Worm (Caenorhabditis elegans) whole organism, L1 larva: ENCODE data around the gene dod-24.

Source experiments
- C04F5.9 ChIP-seq: sonication (generic microtip); optimal IDR thresholded peaks from 2 replicates; lab custom pipeline; 2016; ENCODE audit warnings: missing genetic modification characterization, missing compliant biosample characterization
- blmp-1 ChIP-seq: fragments of 150-350 bp; optimal IDR thresholded peaks from 2 replicates; lab custom pipeline; 2014; ENCODE audit warnings: missing biosample characterization, missing genetic modification characterization
- lin-13 ChIP-seq: fragments of 150-350 bp; optimal IDR thresholded peaks from 2 replicates; lab custom pipeline; 2014; ENCODE audit warnings: missing biosample characterization, missing genetic modification reagents, missing genetic modification characterization
- nhr-12 ChIP-seq: sonication (generic microtip); optimal IDR thresholded peaks from 2 replicates; lab custom pipeline; 2017; ENCODE audit warnings: missing biosample characterization, missing genetic modification characterization
- nhr-237 ChIP-seq: fragments of 150-350 bp; optimal IDR thresholded peaks from 2 replicates; lab custom pipeline; 2014; ENCODE audit warnings: missing biosample characterization, missing genetic modification characterization
- nhr-77 ChIP-seq: fragments of 150-350 bp; optimal IDR thresholded peaks from 2 replicates; lab custom pipeline; 2014; ENCODE audit warnings: missing biosample characterization, missing genetic modification characterization
- pqm-1 ChIP-seq: sonication (generic microtip); optimal IDR thresholded peaks from 3 replicates; lab custom pipeline; 2017; ENCODE audit warnings: missing biosample characterization, missing genetic modification characterization
- skn-1 ChIP-seq: fragments of 150-350 bp; optimal IDR thresholded peaks from 2 replicates; lab custom pipeline; 2014; ENCODE audit warnings: missing biosample characterization, missing genetic modification characterization
- snu-23 ChIP-seq: sonication (generic microtip); optimal IDR thresholded peaks from 2 replicates; lab custom pipeline; 2016; ENCODE audit warnings: missing genetic modification characterization, missing compliant biosample characterization
- ztf-4 ChIP-seq: fragments of 150-350 bp; optimal IDR thresholded peaks from 2 replicates; lab custom pipeline; 2014; ENCODE audit warnings: missing biosample characterization, missing genetic modification characterization

DNA sequence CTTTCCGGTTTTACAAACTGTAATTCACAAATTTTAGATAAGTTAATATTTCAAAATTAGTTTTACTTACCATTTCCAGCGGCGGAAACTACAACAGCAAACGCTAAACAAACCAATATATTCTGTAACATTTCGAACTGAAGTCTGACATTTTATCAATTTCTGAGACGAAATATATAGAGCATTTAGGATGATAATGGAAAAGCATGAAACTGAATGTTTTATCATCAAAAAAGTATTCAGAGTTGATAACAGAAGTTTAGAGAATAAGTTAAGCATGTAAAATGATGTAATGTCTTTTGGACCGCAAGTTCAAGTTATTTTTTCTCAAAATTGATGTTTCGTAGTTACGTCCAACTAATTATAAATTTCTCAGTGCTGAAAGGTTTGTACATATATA lies 28.0 kb upstream of the dod-24 start, which contains the start of gene F55G11.2:
- no peak for TF ChIP-seq snu-23 (GFP tag; lab: Kevin White, UChicago)
- no peak for TF ChIP-seq ztf-4 (tag; lab: Kevin White, UChicago)
- TF ChIP-seq nhr-77 (tag; lab: Kevin White, UChicago), result no peak
- TF ChIP-seq pqm-1 (tag; lab: Kevin White, UChicago), result no peak
- peak; percentile 6 for TF ChIP-seq skn-1 (tag; lab: Kevin White, UChicago)
- no peak for TF ChIP-seq nhr-12
- TF ChIP-seq C04F5.9, result no peak
- TF ChIP-seq nhr-237 (tag; lab: Kevin White, UChicago), result no peak
- no peak for TF ChIP-seq blmp-1 (tag; lab: Kevin White, UChicago)
- no peak for TF ChIP-seq lin-13 (GFP tag; lab: Kevin White, UChicago)
